Worm (Caenorhabditis elegans): Measurements from ENCODE around the gene srj-53.

DNA sequence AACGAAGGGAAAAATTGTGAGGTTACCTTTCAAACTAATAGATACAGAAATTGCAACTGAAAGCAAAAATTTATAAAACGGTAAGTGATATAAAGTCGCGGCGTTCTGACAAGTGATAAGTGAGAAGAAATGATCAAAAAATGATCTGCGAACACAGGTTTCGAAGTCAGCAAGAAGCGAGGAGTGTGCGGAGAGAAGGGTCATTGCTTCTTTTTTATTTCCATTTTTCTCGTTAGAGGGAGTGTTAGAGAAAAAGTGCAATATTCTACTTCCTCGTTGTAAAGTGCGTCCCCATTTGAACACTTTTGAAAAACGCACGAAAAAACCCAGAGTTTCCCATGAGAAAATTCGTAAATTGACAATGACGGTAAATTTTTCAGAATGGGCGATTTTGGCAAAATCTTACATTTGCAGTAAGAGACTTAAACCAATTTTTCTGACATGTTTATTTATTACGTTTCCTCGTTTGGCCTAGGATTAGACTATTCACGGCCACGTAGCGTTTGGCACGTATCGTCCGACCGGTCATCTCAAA, 17.9 kb downstream of the srj-53 start, which contains the start of the genes fbxa-72 and srx-21:
- TF ChIP-seq mep-1 (tag; optimal IDR thresholded peaks at IDR 0.05) (no peak), blmp-1 (tag; optimal IDR thresholded peaks at IDR 0.05) (no peak), snpc-4 (tag; optimal IDR thresholded peaks at IDR 0.05) (no peak), nhr-76 (tag; optimal IDR thresholded peaks at IDR 0.05) (no peak), ztf-11 (tag; optimal IDR thresholded peaks at IDR 0.05) (no peak), M03D4.4 (tag; optimal IDR thresholded peaks at IDR 0.05) (no peak)

Measured in whole organism, mixed stage, embryonic.